Worm (Caenorhabditis elegans): Measurements from ENCODE around the gene madf-9.

ce11 chrIV:3610987-3611386, 25.9 kb upstream of the madf-9 start:
- no peak for TF ChIP-seq aly-1 (tag; optimal IDR thresholded peaks at IDR 0.05)
- TF ChIP-seq ama-1 (optimal IDR thresholded peaks at IDR 0.05), result no peak
- no peak for TF ChIP-seq scrt-1 (GFP tag; IDR thresholded peaks at IDR 0.05)
- no peak for TF ChIP-seq sea-1 (GFP tag; conservative IDR thresholded peaks at IDR 0.05)
- no peak for TF ChIP-seq hnd-1 (tag; optimal IDR thresholded peaks at IDR 0.05)
- TF ChIP-seq tra-4 (tag; optimal IDR thresholded peaks at IDR 0.05), result no peak
- TF ChIP-seq F13C5.2 (tag; optimal IDR thresholded peaks at IDR 0.05), result no peak

All from whole organism, early embryonic.